Fruit fly (Drosophila melanogaster) whole organism, embryonic: Measurements from ENCODE around the gene Pex11c.

ENCODE experiments used
- Abd-B ChIP-seq: fragments of 200-800 bp; sonication (Bioruptor generic); optimal IDR thresholded peaks from 2 replicates; lab custom pipeline; 2018; ENCODE audit warnings: missing biosample characterization, mild to moderate bottlenecking, missing genetic modification characterization, moderate library complexity
- C15 ChIP-seq: fragments of 200-800 bp; sonication (Bioruptor generic); IDR thresholded peaks from 3 replicates; pipeline ENCODE4 v1.3.6; 2022; ENCODE audit warnings: missing biosample characterization, missing genetic modification characterization
- CG10209 ChIP-seq: fragments of 200-800 bp; sonication (Bioruptor generic); optimal IDR thresholded peaks from 3 replicates; lab custom pipeline; 2017; ENCODE audit warnings: missing biosample characterization, mild to moderate bottlenecking, missing genetic modification characterization, missing genetic modification reagents
- CG10462 ChIP-seq: fragments of 200-800 bp; sonication (Bioruptor generic); optimal IDR thresholded peaks from 2 replicates; lab custom pipeline; 2016; ENCODE audit warnings: missing biosample characterization, missing genetic modification characterization
- CG11504 ChIP-seq: fragments of 200-800 bp; sonication (Bioruptor generic); optimal IDR thresholded peaks from 3 replicates; lab custom pipeline; 2019; ENCODE audit warnings: missing biosample characterization, mild to moderate bottlenecking, missing genetic modification characterization, moderate library complexity
- CG12155 ChIP-seq: fragments of 200-800 bp; sonication (Bioruptor generic); optimal IDR thresholded peaks from 3 replicates; lab custom pipeline; 2016; ENCODE audit warnings: missing biosample characterization, missing genetic modification characterization
- CG12391 ChIP-seq: fragments of 200-800 bp; sonication (Bioruptor generic); optimal IDR thresholded peaks from 3 replicates; lab custom pipeline; 2018; ENCODE audit warnings: missing biosample characterization, mild to moderate bottlenecking, missing genetic modification characterization, moderate library complexity
- CG15073 ChIP-seq: fragments of 200-800 bp; sonication (Bioruptor generic); optimal IDR thresholded peaks from 2 replicates; lab custom pipeline; 2016; ENCODE audit warnings: missing biosample characterization, missing genetic modification characterization
- CG15479 ChIP-seq: fragments of 200-800 bp; sonication (Bioruptor generic); optimal IDR thresholded peaks from 3 replicates; lab custom pipeline; 2019; ENCODE audit warnings: missing biosample characterization, mild to moderate bottlenecking, missing genetic modification characterization, moderate library complexity
- CG16813 ChIP-seq: fragments of 200-800 bp; sonication (Bioruptor generic); IDR thresholded peaks from 3 replicates; pipeline ENCODE4 v1.3.6; 2022; ENCODE audit warnings: missing biosample characterization, missing genetic modification characterization; ENCODE audit not compliant: partially characterized antibody
- CG2202 ChIP-seq: fragments of 200-800 bp; sonication (Bioruptor generic); optimal IDR thresholded peaks from 2 replicates; lab custom pipeline; 2018; ENCODE audit warnings: missing biosample characterization, mild to moderate bottlenecking, missing genetic modification characterization
- CG30431 ChIP-seq: fragments of 200-800 bp; sonication (Bioruptor generic); optimal IDR thresholded peaks from 2 replicates; lab custom pipeline; 2017; ENCODE audit warnings: missing biosample characterization, missing genetic modification characterization
- CG31224 ChIP-seq: fragments of 200-800 bp; sonication (Bioruptor generic); IDR thresholded peaks from 2 replicates; pipeline ENCODE4 v1.3.6; 2022; ENCODE audit warnings: missing biosample characterization, missing genetic modification characterization
- CG4360 ChIP-seq: fragments of 200-800 bp; sonication (Bioruptor generic); IDR thresholded peaks from 2 replicates; pipeline ENCODE4 v1.3.6; 2022; ENCODE audit warnings: missing biosample characterization, missing genetic modification characterization
- CG5953 ChIP-seq: fragments of 200-800 bp; sonication (Bioruptor generic); IDR thresholded peaks from 2 replicates; pipeline ENCODE4 v1.3.6; 2022; ENCODE audit warnings: missing biosample characterization, missing genetic modification characterization
- CG7928 ChIP-seq: fragments of 200-800 bp; sonication (Bioruptor generic); optimal IDR thresholded peaks from 2 replicates; lab custom pipeline; 2017; ENCODE audit warnings: missing biosample characterization, mild to moderate bottlenecking, missing genetic modification characterization
- CG8089 ChIP-seq: fragments of 200-800 bp; sonication (Bioruptor generic); optimal IDR thresholded peaks from 3 replicates; lab custom pipeline; 2016; ENCODE audit warnings: missing biosample characterization, missing genetic modification characterization
- CkIIα-i1 ChIP-seq: fragments of 200-800 bp; sonication (Bioruptor generic); IDR thresholded peaks from 2 replicates; pipeline ENCODE4 v1.3.6; 2022; ENCODE audit warnings: missing biosample characterization, missing genetic modification characterization
- D19B ChIP-seq: fragments of 200-800 bp; sonication (Bioruptor generic); optimal IDR thresholded peaks from 2 replicates; lab custom pipeline; 2017; ENCODE audit warnings: missing biosample characterization, mild to moderate bottlenecking, missing genetic modification characterization
- Dbx ChIP-seq: fragments of 200-800 bp; sonication (Bioruptor generic); IDR thresholded peaks from 3 replicates; pipeline ENCODE4 v1.3.6; 2022; ENCODE audit warnings: missing biosample characterization, missing genetic modification characterization
- Hmx ChIP-seq: fragments of 200-800 bp; sonication (Bioruptor generic); optimal IDR thresholded peaks from 2 replicates; lab custom pipeline; 2016; ENCODE audit warnings: missing biosample characterization, missing genetic modification characterization
- Myb ChIP-seq: fragments of 200-800 bp; sonication (Bioruptor generic); optimal IDR thresholded peaks from 2 replicates; lab custom pipeline; 2016; ENCODE audit warnings: missing biosample characterization, missing genetic modification characterization
- NfI ChIP-seq: fragments of 200-800 bp; sonication (Bioruptor generic); optimal IDR thresholded peaks from 3 replicates; lab custom pipeline; 2018; ENCODE audit warnings: missing biosample characterization, mild to moderate bottlenecking, missing genetic modification characterization, moderate library complexity
- Ptx1 ChIP-seq: fragments of 200-800 bp; sonication (Bioruptor generic); IDR thresholded peaks from 2 replicates; pipeline ENCODE4 v1.3.6; 2022; ENCODE audit warnings: missing biosample characterization, missing genetic modification characterization
- Sox102F ChIP-seq: fragments of 200-800 bp; sonication (Bioruptor generic); optimal IDR thresholded peaks from 2 replicates; lab custom pipeline; 2018; ENCODE audit warnings: missing biosample characterization, mild to moderate bottlenecking, missing genetic modification characterization, moderate library complexity
- Usf ChIP-seq: fragments of 200-800 bp; sonication (Bioruptor generic); optimal IDR thresholded peaks from 2 replicates; lab custom pipeline; 2017; ENCODE audit warnings: missing genotype, missing biosample characterization, missing genetic modification characterization
- ac ChIP-seq: fragments of 200-800 bp; sonication (Bioruptor generic); optimal IDR thresholded peaks from 3 replicates; lab custom pipeline; 2017; ENCODE audit warnings: missing biosample characterization, mild to moderate bottlenecking, missing genetic modification characterization
- amos ChIP-seq: fragments of 200-800 bp; sonication (Bioruptor generic); IDR thresholded peaks from 2 replicates; pipeline ENCODE4 v1.3.6; 2022; ENCODE audit warnings: missing biosample characterization, missing genetic modification characterization; ENCODE audit not compliant: partially characterized antibody
- ato ChIP-seq: fragments of 200-800 bp; sonication (Bioruptor generic); IDR thresholded peaks from 2 replicates; pipeline ENCODE4 v1.3.6; 2022; ENCODE audit warnings: missing biosample characterization, missing genetic modification characterization; ENCODE audit not compliant: partially characterized antibody
- bab2 ChIP-seq: fragments of 200-800 bp; sonication (Bioruptor generic); optimal IDR thresholded peaks from 2 replicates; lab custom pipeline; 2016; ENCODE audit warnings: missing biosample characterization, missing genetic modification characterization
- bsh ChIP-seq, 2 experiments: fragments of 200-800 bp; sonication (Bioruptor generic); optimal IDR thresholded peaks; 2 replicates each; lab custom pipeline; 2017 to 2018; ENCODE audit warnings: mild to moderate bottlenecking in 2 of 2, missing biosample characterization in 2 of 2, missing genetic modification characterization in 2 of 2, moderate library complexity in 1 of 2
- cg ChIP-seq: fragments of 200-800 bp; sonication (Bioruptor generic); optimal IDR thresholded peaks from 3 replicates; lab custom pipeline; 2019; ENCODE audit warnings: missing biosample characterization, mild to moderate bottlenecking, missing genetic modification characterization, moderate library complexity
- dan ChIP-seq: fragments of 200-800 bp; sonication (Bioruptor generic); IDR thresholded peaks from 2 replicates; pipeline ENCODE4 v1.3.6; 2022; ENCODE audit warnings: missing biosample characterization, missing genetic modification characterization
- ems ChIP-seq: fragments of 200-800 bp; sonication (Bioruptor generic); optimal IDR thresholded peaks from 3 replicates; lab custom pipeline; 2016; ENCODE audit warnings: missing biosample characterization, missing genetic modification characterization
- exex ChIP-seq: fragments of 200-800 bp; sonication (Bioruptor generic); optimal IDR thresholded peaks from 4 replicates; lab custom pipeline; 2018; ENCODE audit warnings: missing biosample characterization, mild to moderate bottlenecking, missing genetic modification characterization, moderate library complexity
- gcm ChIP-seq: fragments of 200-800 bp; sonication (Bioruptor generic); optimal IDR thresholded peaks from 2 replicates; lab custom pipeline; 2019; ENCODE audit warnings: missing biosample characterization, mild to moderate bottlenecking, missing genetic modification characterization, moderate library complexity
- h ChIP-seq: fragments of >200 bp; optimal IDR thresholded peaks from 2 replicates; lab custom pipeline; 2017
- her ChIP-seq: fragments of 200-800 bp; sonication (Bioruptor generic); optimal IDR thresholded peaks from 2 replicates; lab custom pipeline; 2016; ENCODE audit warnings: missing biosample characterization, missing genetic modification characterization
- hth ChIP-seq: fragments of >200 bp; optimal IDR thresholded peaks from 2 replicates; lab custom pipeline; 2017; ENCODE audit warnings: inconsistent platforms
- lov ChIP-seq, 2 experiments: fragments of 200-800 bp in 1 of 2; fragments of >200 bp in 1 of 2; sonication (Bioruptor generic) in 1 of 2; IDR thresholded peaks in 1 of 2; optimal IDR thresholded peaks in 1 of 2; 2 replicates in 1 of 2; 3 replicates in 1 of 2; pipeline versions ENCODE4 v1.3.6 to Lab custom; 2017 to 2022; ENCODE audit warnings: missing biosample characterization in 1 of 2, missing genetic modification characterization in 1 of 2
- mld ChIP-seq: fragments of 200-800 bp; sonication (Bioruptor generic); IDR thresholded peaks from 3 replicates; pipeline ENCODE4 v1.3.6; 2022; ENCODE audit warnings: missing biosample characterization, missing genetic modification characterization; ENCODE audit not compliant: partially characterized antibody
- nmo ChIP-seq: fragments of 200-800 bp; sonication (Bioruptor generic); optimal IDR thresholded peaks from 2 replicates; lab custom pipeline; 2018; ENCODE audit warnings: missing biosample characterization, mild to moderate bottlenecking, missing genetic modification characterization, moderate library complexity
- odd ChIP-seq: fragments of 200-800 bp; sonication (Bioruptor generic); optimal IDR thresholded peaks from 2 replicates; lab custom pipeline; 2017; ENCODE audit warnings: missing biosample characterization, mild to moderate bottlenecking, missing genetic modification characterization
- repo ChIP-seq: fragments of 200-800 bp; sonication (Bioruptor generic); optimal IDR thresholded peaks from 2 replicates; lab custom pipeline; 2016; ENCODE audit warnings: missing biosample characterization, missing genetic modification characterization
- sim ChIP-seq: fragments of 200-800 bp; sonication (Bioruptor generic); IDR thresholded peaks from 2 replicates; pipeline ENCODE4 v1.3.6; 2022; ENCODE audit warnings: missing biosample characterization, missing genetic modification characterization
- ssp ChIP-seq: fragments of 200-800 bp; sonication (Bioruptor generic); IDR thresholded peaks from 2 replicates; pipeline ENCODE4 v1.3.6; 2022; ENCODE audit warnings: missing biosample characterization, missing genetic modification characterization
- tll ChIP-seq, 2 experiments: fragments of 200-800 bp in 1 of 2; fragments of >200 bp in 1 of 2; sonication (Bioruptor generic) in 1 of 2; optimal IDR thresholded peaks; 2 replicates each; lab custom pipeline; 2017 to 2019; ENCODE audit warnings: missing biosample characterization in 2 of 2, missing genetic modification characterization in 2 of 2, mild to moderate bottlenecking in 1 of 2, moderate library complexity in 1 of 2
- tx ChIP-seq: fragments of 200-800 bp; sonication (Bioruptor generic); optimal IDR thresholded peaks from 2 replicates; lab custom pipeline; 2016; ENCODE audit warnings: missing biosample characterization, missing genetic modification characterization
- vnd ChIP-seq: fragments of 200-800 bp; sonication (Bioruptor generic); IDR thresholded peaks from 3 replicates; pipeline ENCODE4 v1.3.6; 2022; ENCODE audit warnings: missing biosample characterization, missing genetic modification characterization; ENCODE audit not compliant: partially characterized antibody
- zen ChIP-seq: fragments of 200-800 bp; sonication (Bioruptor generic); optimal IDR thresholded peaks from 3 replicates; lab custom pipeline; 2018; ENCODE audit warnings: missing biosample characterization, mild to moderate bottlenecking, missing genetic modification characterization, moderate library complexity

The Pex11c gene

dm6 chr3R:23223151-23223810 is 34.9 kb upstream of the Pex11c start (continued):
- TF ChIP-seq amos (no peak), CG12155 (GFP tag; lab: Kevin White, UChicago) (no peak), C15 (GFP tag; lab: Robert Waterston, UW) (no peak), hth (no peak), odd (GFP tag; lab: Kevin White, UChicago) (no peak), Sox102F (no peak), CG16813 (GFP tag; lab: Robert Waterston, UW) (no peak), ac (GFP tag; lab: Kevin White, UChicago) (no peak), Myb (GFP tag; lab: Kevin White, UChicago) (no peak), tll (GFP tag; optimal IDR thresholded peaks at IDR 0.05; lab: Kevin White, UChicago) (no peak), CG12391 (tag; lab: Kevin White, UChicago) (peak; percentile 2), CG7928 (GFP tag; lab: Kevin White, UChicago) (no peak), CG31224 (GFP tag; lab: Robert Waterston, UW) (no peak), D19B (GFP tag; lab: Kevin White, UChicago) (no peak), tx (GFP tag; lab: Kevin White, UChicago) (no peak), exex (tag; lab: Kevin White, UChicago) (peak; percentile 99), bab2 (no peak), CG15073 (GFP tag; lab: Kevin White, UChicago) (no peak), vnd (no peak), CG2202 (no peak), Hmx (GFP tag; lab: Kevin White, UChicago) (no peak), Usf (GFP tag; lab: Kevin White, UChicago) (no peak), CkIIα-i1 (GFP tag; lab: Robert Waterston, UW) (no peak), Ptx1 (0 out of 2 replicates have a peak, but pooled peaks have one; percentile 22), zen (tag; lab: Kevin White, UChicago) (no peak), CG15479 (no peak), CG11504 (tag; lab: Kevin White, UChicago) (no peak), ems (GFP tag; lab: Kevin White, UChicago) (no peak), CG8089 (GFP tag; lab: Kevin White, UChicago) (no peak), nmo (GFP tag; lab: Kevin White, UChicago) (no peak), repo (GFP tag; lab: Kevin White, UChicago) (no peak), CG10209 (GFP tag; lab: Kevin White, UChicago) (no peak), Dbx (GFP tag; lab: Robert Waterston, UW) (no peak), h (lab: Kevin White, UChicago) (no peak), cg (GFP tag; lab: Kevin White, UChicago) (no peak), CG30431 (GFP tag; lab: Kevin White, UChicago) (no peak), ato (no peak), ssp (GFP tag; lab: Robert Waterston, UW) (no peak), mld (GFP tag; lab: Robert Waterston, UW) (no peak), dan (no peak), NfI (no peak), lov (optimal IDR thresholded peaks at IDR 0.05; lab: Kevin White, UChicago) (no peak), lov (GFP tag; IDR thresholded peaks at IDR 0.05; lab: Robert Waterston, UW) (no peak), her (GFP tag; lab: Kevin White, UChicago) (no peak), Abd-B (GFP tag; lab: Kevin White, UChicago) (no peak), sim (GFP tag; lab: Robert Waterston, UW) (no peak), CG10462 (GFP tag; lab: Kevin White, UChicago) (no peak), CG5953 (GFP tag; lab: Robert Waterston, UW) (no peak), CG4360 (GFP tag; lab: Robert Waterston, UW) (no peak), bsh (GFP tag; optimal IDR thresholded peaks at IDR 0.05; lab: Kevin White, UChicago) (no peak), gcm (GFP tag; lab: Kevin White, UChicago) (no peak)
